Worm (Caenorhabditis elegans): ENCODE measurements around the gene C36B7.2.

The C36B7.2 gene

DNA sequence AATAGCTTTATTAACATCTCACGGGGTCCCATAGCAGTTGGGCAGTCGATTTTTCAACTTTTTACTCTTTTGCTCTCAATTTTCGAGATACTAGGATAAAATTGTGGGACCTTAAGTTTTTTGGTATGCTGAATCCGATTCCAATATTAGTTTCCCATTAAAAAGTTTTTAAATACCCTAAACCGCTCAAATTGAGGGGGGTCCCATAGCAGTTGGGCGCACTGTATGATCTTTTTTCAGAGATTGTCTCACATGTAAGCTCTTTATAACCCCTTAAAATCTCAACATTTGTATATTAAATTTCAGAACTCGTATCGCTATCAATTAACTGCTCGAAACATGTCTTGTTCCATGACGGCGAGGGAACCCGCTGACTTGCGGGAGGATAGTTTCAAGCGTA lies at the start of gene C36B7.2:
TSS of gene C36B7.2 (plus strand) at position 301 of the 400 bp plus-strand sequence.
- no peak for TF ChIP-seq him-1 (tag; optimal IDR thresholded peaks at IDR 0.05)
- TF ChIP-seq W03F9.2 (tag; optimal IDR thresholded peaks at IDR 0.05) = no peak
- TF ChIP-seq dao-5 (tag; optimal IDR thresholded peaks at IDR 0.05) = no peak

DNA sequence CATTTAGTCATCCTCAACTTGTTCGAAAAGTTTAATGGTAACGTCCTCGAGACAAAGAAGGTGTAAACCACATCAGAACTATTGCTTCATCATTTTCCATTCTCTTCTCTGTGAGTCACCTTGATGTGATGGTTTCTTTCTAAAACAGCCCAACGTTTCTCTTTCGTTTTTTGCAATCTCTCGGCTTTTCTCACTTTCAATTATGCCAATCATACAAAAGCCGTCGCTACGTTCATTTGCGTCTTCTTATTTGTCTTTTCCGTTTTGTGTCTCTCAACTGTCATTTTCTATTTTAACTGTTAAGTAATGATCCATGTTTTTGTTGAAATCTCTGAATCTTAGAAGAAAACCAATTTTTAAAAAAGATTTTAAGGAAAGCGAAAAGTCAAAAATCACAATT lies 48.8 kb upstream of the C36B7.2 start, which contains the start of gene B0403.5:
TSS of gene B0403.5 (plus strand) at position 368 of the 400 bp plus-strand sequence.
- TF ChIP-seq dao-5 (tag; optimal IDR thresholded peaks at IDR 0.05) (no peak), him-1 (tag; optimal IDR thresholded peaks at IDR 0.05) (no peak), W03F9.2 (tag; optimal IDR thresholded peaks at IDR 0.05) (no peak)

DNA sequence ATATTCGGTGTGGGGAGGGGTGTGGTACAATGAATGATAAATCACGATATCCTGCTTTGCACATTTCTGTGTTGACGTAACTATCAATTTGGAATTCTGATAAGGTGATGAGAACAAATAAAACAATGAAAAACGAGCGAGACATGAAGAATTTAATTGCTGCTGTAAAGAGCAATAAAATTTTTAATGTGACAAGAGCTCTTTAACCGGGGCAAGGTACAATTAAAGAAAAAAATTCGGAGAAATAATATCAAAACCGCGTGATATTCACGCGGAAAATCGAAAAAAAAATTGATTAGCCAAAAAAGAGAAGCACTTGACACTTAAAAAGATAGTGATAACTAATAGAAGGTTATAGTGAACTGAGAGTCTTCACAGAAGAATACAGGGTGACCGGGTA lies 44.9 kb upstream of the C36B7.2 start:
- TF ChIP-seq W03F9.2 (tag; optimal IDR thresholded peaks at IDR 0.05) = no peak
- no peak for TF ChIP-seq dao-5 (tag; optimal IDR thresholded peaks at IDR 0.05)
- no peak for TF ChIP-seq him-1 (tag; optimal IDR thresholded peaks at IDR 0.05)

DNA sequence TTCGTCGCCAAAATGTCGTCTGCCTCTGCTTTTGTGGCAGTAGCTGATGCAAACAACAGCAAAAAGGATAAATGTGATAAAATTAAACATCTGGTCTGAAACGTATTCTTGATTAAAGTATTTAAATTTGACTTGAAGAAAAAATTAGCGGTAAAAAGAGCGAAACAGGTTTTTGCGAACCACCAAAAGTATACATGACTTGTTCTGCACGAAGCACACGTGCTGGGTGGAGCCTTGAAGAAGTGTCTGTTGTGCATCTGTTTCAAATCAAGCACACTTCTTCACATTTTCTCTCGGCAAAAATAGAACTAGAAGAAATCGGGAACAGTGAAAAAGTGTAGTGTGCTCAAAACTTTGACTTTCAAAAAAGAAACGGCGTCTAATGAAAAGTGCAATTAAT lies 43.0 kb upstream of the C36B7.2 start, which contains the start of gene B0403.3:
TSS of gene B0403.3 (minus strand) at position 101 of the 400 bp plus-strand sequence.
- TF ChIP-seq dao-5 (tag; optimal IDR thresholded peaks at IDR 0.05) (no peak), him-1 (tag; optimal IDR thresholded peaks at IDR 0.05) (no peak), W03F9.2 (tag; optimal IDR thresholded peaks at IDR 0.05) (no peak)

DNA sequence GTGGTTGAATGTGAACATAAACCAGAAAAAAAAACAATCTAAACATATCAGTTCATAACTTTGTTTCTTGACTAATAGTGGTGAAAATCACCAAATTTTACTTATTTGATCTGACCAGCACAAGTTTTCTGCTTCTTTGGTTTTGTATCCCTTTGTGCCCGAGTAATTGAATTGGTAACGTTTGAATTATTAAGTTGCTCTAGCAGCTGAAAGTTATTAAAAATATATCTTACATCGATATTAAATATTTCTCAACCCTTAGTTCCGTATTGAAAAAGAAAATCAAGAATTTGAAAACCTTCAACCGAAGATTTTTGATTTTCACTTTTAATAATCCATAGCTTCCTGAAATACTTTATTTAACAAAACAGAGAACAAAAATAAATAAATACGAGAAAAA lies 40.2 kb upstream of the C36B7.2 start:
- no peak for TF ChIP-seq him-1 (tag; optimal IDR thresholded peaks at IDR 0.05)
- no peak for TF ChIP-seq W03F9.2 (tag; optimal IDR thresholded peaks at IDR 0.05)
- TF ChIP-seq dao-5 (tag; optimal IDR thresholded peaks at IDR 0.05) = no peak

DNA sequence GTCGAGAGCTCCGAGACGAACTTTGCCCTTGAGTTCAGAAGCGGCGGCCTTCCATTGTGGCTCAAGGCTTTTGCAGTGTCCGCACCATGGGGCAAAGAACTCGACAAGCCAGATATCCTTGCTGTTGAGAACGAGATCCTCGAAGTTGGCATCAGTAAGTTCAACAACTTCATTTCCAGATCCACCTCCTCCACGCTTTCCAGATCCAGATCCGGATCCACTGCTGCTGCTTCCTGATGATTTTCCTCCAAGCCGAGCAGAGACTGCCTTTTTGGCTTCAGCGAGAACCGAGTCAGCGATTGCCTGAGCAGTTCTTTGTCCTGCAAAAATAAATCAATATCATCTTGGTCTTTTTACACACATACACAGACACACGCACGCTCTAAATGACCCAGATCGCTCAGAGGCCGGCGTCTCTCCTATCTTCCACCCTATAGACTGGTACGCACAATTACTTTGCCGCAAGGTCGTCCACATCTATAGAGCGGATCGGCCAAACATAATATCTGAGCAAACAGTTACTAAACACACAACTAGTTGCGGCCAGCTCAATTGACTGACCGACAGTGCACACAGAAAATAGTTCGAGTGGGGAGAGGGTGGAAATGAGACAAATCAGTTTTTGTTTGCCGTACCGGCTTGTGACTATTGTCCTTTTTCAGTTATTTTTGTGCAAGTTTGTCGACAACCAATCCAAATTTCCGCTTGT lies 38.8 kb upstream of the C36B7.2 start:
- TF ChIP-seq him-1 (tag; optimal IDR thresholded peaks at IDR 0.05) (no peak), dao-5 (tag; optimal IDR thresholded peaks at IDR 0.05) (no peak), W03F9.2 (tag; optimal IDR thresholded peaks at IDR 0.05) (no peak)

DNA sequence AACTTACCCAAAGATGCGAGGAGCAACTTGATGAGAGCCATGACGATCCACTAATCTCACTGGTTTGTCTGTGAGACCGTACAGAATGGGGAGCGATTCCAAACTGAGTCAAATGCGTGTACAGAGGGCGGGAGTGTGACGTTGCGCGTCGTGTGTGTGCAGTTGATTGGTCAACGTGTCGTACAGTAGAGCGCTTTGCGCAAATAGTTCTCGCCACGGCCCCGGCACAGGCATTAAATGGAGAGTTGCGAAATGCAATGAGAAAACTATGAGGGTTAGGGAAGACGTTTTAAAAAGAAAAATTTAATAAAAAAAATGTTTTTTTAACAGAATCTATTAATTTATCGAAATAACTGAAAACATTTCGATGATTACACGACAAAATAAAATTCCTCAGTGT lies 37.8 kb upstream of the C36B7.2 start, which contains the start of gene pdi-6:
TSS of gene pdi-6 (minus strand) at position 164 of the 400 bp plus-strand sequence.
- TF ChIP-seq him-1 (tag; optimal IDR thresholded peaks at IDR 0.05) = peak; percentile 60
- TF ChIP-seq W03F9.2 (tag; optimal IDR thresholded peaks at IDR 0.05) = peak; percentile 81
- no peak for TF ChIP-seq dao-5 (tag; optimal IDR thresholded peaks at IDR 0.05)

DNA sequence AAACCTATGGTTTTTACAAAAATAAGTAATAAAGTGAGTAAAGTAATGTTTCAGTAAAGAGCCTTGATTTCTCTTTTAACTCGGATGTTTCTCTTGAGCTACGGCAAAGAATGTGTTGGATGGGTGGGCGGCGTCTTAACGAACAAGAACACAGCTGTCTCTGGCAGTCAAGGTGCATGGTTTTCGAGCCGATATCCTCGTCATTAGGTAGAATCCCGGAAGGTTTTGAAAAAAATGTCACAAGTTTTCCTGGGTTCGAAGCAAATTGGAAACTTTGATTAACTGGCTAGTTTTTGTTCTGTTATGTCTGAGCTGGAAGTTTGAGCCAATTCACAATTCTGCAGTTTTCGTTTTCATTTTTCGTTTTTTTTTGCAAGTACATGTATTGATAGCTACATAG lies 31.0 kb upstream of the C36B7.2 start, which contains the start of gene B0403.6:
TSS of gene B0403.6 (minus strand) at position 101 of the 400 bp plus-strand sequence.
- TF ChIP-seq W03F9.2 (tag; optimal IDR thresholded peaks at IDR 0.05) (no peak), him-1 (tag; optimal IDR thresholded peaks at IDR 0.05) (no peak), dao-5 (tag; optimal IDR thresholded peaks at IDR 0.05) (no peak)

DNA sequence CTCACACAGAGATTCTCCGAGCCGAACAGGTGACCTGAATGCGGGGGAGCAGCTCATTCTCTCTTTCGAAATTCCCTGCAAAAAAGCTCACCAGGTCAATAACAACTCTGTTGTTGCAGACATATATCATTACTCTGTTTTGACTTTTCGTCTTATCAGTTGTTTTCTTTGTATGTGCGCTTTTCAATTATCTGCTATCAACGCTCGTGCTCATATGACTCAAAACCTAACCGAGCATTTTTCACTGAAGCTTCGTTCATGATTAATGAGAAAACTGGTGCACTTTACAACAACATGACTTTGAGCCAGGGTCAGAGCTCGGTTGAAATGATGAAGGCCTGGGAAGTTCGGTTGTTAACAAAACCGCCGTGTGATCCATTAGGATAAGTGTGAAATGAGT lies 29.7 kb upstream of the C36B7.2 start:
- TF ChIP-seq W03F9.2 (tag; optimal IDR thresholded peaks at IDR 0.05) (no peak), dao-5 (tag; optimal IDR thresholded peaks at IDR 0.05) (no peak), him-1 (tag; optimal IDR thresholded peaks at IDR 0.05) (no peak)

DNA sequence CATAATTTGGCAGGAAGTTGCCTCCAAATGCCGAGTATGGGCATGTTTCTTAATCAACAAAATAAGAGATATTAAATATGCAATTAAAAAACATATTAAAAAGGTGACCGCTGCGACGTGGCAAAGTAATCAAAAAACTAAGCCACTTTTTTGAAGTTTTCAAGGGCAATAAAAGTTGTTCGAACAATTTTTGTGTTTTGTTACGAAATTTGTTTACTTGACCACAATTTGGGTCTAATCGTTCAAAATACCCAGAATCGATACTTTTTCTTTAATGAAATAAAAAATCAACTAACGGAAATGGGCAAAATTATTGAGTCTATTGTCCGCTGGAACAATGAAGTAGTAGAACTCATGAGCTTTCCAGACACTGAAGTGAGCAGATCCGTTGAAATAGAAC lies 21.1 kb upstream of the C36B7.2 start, which contains the start of gene Y1B5A.1:
TSS of gene Y1B5A.1 (plus strand) at position 301 of the 400 bp plus-strand sequence.
- no peak for TF ChIP-seq him-1 (tag; optimal IDR thresholded peaks at IDR 0.05)
- TF ChIP-seq dao-5 (tag; optimal IDR thresholded peaks at IDR 0.05) = no peak
- TF ChIP-seq W03F9.2 (tag; optimal IDR thresholded peaks at IDR 0.05) = no peak

DNA sequence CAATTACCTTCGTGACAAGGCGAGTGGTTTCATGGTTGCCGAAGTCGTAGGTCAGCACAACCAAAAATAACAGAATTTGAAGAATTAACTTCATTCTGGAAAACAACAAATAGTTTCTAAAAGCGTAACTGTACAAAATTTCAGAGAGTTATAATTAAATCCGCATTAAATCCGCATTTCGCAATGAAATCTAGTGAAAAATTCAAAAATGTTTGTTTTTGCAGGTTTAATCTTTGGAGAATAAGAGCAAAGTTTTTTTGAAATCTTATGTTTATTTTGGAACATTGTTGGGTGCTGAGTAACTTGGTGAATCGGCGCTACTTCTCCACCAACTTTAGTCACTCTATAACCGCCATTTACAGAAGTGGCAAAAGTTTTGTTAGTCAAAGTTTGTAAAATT lies 20.3 kb upstream of the C36B7.2 start, which contains the start of gene C36B7.4:
TSS of gene C36B7.4 (minus strand) at position 101 of the 400 bp plus-strand sequence.
- TF ChIP-seq him-1 (tag; optimal IDR thresholded peaks at IDR 0.05) = no peak
- TF ChIP-seq dao-5 (tag; optimal IDR thresholded peaks at IDR 0.05) = no peak
- TF ChIP-seq W03F9.2 (tag; optimal IDR thresholded peaks at IDR 0.05) = no peak

DNA sequence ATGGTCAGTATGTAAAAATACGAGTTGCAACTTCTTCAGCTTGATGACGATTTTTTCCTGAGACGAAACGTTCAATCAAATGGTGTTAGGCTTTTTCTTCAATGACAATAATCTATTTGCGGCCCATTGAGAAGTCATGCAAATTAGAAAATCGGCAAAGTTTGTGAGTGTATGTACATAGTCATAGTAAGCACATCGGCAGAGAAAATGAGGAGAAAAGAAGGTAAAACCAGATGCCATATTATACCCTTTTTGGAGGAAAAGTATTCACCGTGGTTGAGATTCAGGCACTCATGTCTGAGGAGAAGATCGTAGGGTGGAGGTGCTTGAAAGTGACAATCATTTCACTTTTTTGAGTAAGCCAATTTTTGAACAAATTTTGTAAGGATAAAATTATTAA lies 9.9 kb upstream of the C36B7.2 start, which contains the start of gene C36B7.5:
TSS of gene C36B7.5 (minus strand) at position 101 of the 400 bp plus-strand sequence.
- TF ChIP-seq dao-5 (tag; optimal IDR thresholded peaks at IDR 0.05) (no peak), him-1 (tag; optimal IDR thresholded peaks at IDR 0.05) (no peak), W03F9.2 (tag; optimal IDR thresholded peaks at IDR 0.05) (no peak)

- TF ChIP-seq him-1 (tag; optimal IDR thresholded peaks at IDR 0.05) (no peak), dao-5 (tag; optimal IDR thresholded peaks at IDR 0.05) (no peak), W03F9.2 (tag; optimal IDR thresholded peaks at IDR 0.05) (no peak)
Measured at ce11 chrX:7099049-7099448, 7.2 kb upstream of the C36B7.2 start.

DNA sequence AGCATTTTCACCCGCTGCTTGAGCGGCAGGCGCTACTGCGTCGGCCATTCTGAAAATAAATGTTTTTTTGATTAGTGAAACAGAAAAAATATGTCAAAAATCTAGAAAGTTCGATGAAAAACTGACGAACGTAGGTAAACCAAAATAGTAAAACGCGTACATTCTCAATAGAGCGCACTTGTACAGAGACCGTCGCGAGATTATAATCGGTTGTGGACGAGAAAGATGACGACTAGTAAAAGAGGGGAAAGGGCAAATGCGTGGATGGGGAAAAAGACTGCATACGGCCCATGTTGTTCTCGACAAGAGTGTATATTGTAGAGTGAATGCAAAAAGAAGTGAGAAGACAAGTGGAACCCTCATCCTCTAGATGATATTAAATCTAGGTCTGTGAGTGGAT lies 5.9 kb upstream of the C36B7.2 start, which contains the start of gene C36B7.6:
TSS of gene C36B7.6 (minus strand) at position 49 of the 400 bp plus-strand sequence.
- TF ChIP-seq him-1 (tag; optimal IDR thresholded peaks at IDR 0.05) = no peak
- TF ChIP-seq dao-5 (tag; optimal IDR thresholded peaks at IDR 0.05) = no peak
- TF ChIP-seq W03F9.2 (tag; optimal IDR thresholded peaks at IDR 0.05) = no peak
